Worm (Caenorhabditis elegans) whole organism, L1 larva: ENCODE measurements around the gene coq-8.

ENCODE experiments used
- C04F5.9 ChIP-seq: sonication (generic microtip); optimal IDR thresholded peaks from 2 replicates; lab custom pipeline; 2016; ENCODE audit warnings: missing genetic modification characterization, missing compliant biosample characterization
- C16A3.4 ChIP-seq: fragments of 150-350 bp; optimal IDR thresholded peaks from 2 replicates; lab custom pipeline; 2014; ENCODE audit warnings: missing biosample characterization, missing genetic modification characterization
- aha-1 ChIP-seq: fragments of 150-350 bp; optimal IDR thresholded peaks from 2 replicates; lab custom pipeline; 2014; ENCODE audit warnings: missing biosample characterization, missing genetic modification characterization
- alr-1 ChIP-seq: fragments of 200-800 bp; sonication (Bioruptor generic); optimal IDR thresholded peaks from 2 replicates; lab custom pipeline; 2018; ENCODE audit warnings: borderline replicate concordance, mild to moderate bottlenecking, missing genetic modification characterization, missing compliant biosample characterization
- ama-1 ChIP-seq: fragments of 150-350 bp; optimal IDR thresholded peaks from 2 replicates; lab custom pipeline; 2014
- blmp-1 ChIP-seq: fragments of 150-350 bp; optimal IDR thresholded peaks from 2 replicates; lab custom pipeline; 2014; ENCODE audit warnings: missing biosample characterization, missing genetic modification characterization
- ceh-63 ChIP-seq: fragments of 200-800 bp; sonication (Bioruptor generic); optimal IDR thresholded peaks from 2 replicates; lab custom pipeline; 2018; ENCODE audit warnings: mild to moderate bottlenecking, missing genetic modification characterization, missing compliant biosample characterization
- ceh-82 ChIP-seq, 3 experiments: fragments of 150-350 bp in 1 of 3; sonication (generic microtip) in 2 of 3; optimal IDR thresholded peaks; 2 replicates each; lab custom pipeline; 2014 to 2017; ENCODE audit warnings: missing biosample characterization in 3 of 3, missing genetic modification characterization in 3 of 3
- ceh-90 ChIP-seq: sonication (generic microtip); optimal IDR thresholded peaks from 2 replicates; lab custom pipeline; 2016; ENCODE audit warnings: missing genetic modification characterization, missing compliant biosample characterization
- ces-1 ChIP-seq: fragments of 150-350 bp; optimal IDR thresholded peaks from 2 replicates; lab custom pipeline; 2014; ENCODE audit warnings: missing biosample characterization, missing genetic modification reagents, missing genetic modification characterization
- dpl-1 ChIP-seq, 3 experiments: fragments of 150-350 bp in 2 of 3; sonication (generic microtip) in 1 of 3; optimal IDR thresholded peaks; 2 replicates each; lab custom pipeline; 2014 to 2017; ENCODE audit warnings: missing biosample characterization in 3 of 3, missing genetic modification characterization in 3 of 3, missing genetic modification reagents in 3 of 3
- dsc-1 ChIP-seq: sonication (generic microtip); optimal IDR thresholded peaks from 2 replicates; lab custom pipeline; 2016; ENCODE audit warnings: mild to moderate bottlenecking, missing genetic modification characterization, missing compliant biosample characterization
- efl-1 ChIP-seq, 4 experiments: fragments of 150-350 bp; optimal IDR thresholded peaks in 3 of 4; peaks in 1 of 4; 1 replicate in 1 of 4; 2 replicates in 3 of 4; lab custom pipeline; 2014; ENCODE audit warnings: missing biosample characterization in 2 of 4, missing genetic modification characterization in 2 of 4, missing genetic modification reagents in 2 of 4
- efl-3 ChIP-seq: fragments of 200-800 bp; sonication (Bioruptor generic); optimal IDR thresholded peaks from 2 replicates; lab custom pipeline; 2018; ENCODE audit warnings: mild to moderate bottlenecking, missing genetic modification characterization, missing compliant biosample characterization
- egl-13 ChIP-seq: sonication (generic microtip); optimal IDR thresholded peaks from 2 replicates; lab custom pipeline; 2016; ENCODE audit warnings: missing genotype, missing genetic modification reagents, missing genetic modification characterization, missing compliant biosample characterization
- ets-5 ChIP-seq: fragments of 200-800 bp; sonication (Bioruptor generic); IDR thresholded peaks from 2 replicates; pipeline ENCODE4 v1.3.6; 2022; ENCODE audit warnings: missing genetic modification characterization, missing compliant biosample characterization
- fkh-10 ChIP-seq: sonication (generic microtip); optimal IDR thresholded peaks from 2 replicates; lab custom pipeline; 2017; ENCODE audit warnings: missing biosample characterization, missing genetic modification reagents, missing genetic modification characterization
- fkh-4 ChIP-seq: sonication (generic microtip); optimal IDR thresholded peaks from 2 replicates; lab custom pipeline; 2016; ENCODE audit warnings: missing compliant biosample characterization, missing genetic modification characterization, borderline replicate concordance
- fkh-8 ChIP-seq: sonication (generic microtip); optimal IDR thresholded peaks from 2 replicates; lab custom pipeline; 2016; ENCODE audit warnings: mild to moderate bottlenecking, missing genetic modification characterization, missing compliant biosample characterization
- grh-1 ChIP-seq: fragments of 200-800 bp; sonication (Bioruptor generic); IDR thresholded peaks from 2 replicates; pipeline ENCODE4 v1.3.6; 2022; ENCODE audit warnings: missing genetic modification reagents, missing genetic modification characterization, missing compliant biosample characterization
- irx-1 ChIP-seq: sonication (generic microtip); optimal IDR thresholded peaks from 2 replicates; lab custom pipeline; 2016; ENCODE audit warnings: missing genetic modification characterization, missing compliant biosample characterization
- jun-1 ChIP-seq: fragments of 150-350 bp; optimal IDR thresholded peaks from 2 replicates; lab custom pipeline; 2014; ENCODE audit warnings: missing biosample characterization, missing genetic modification reagents, missing genetic modification characterization
- lin-14 ChIP-seq: fragments of 200-800 bp; sonication (Bioruptor generic); optimal IDR thresholded peaks from 2 replicates; lab custom pipeline; 2018; ENCODE audit warnings: mild to moderate bottlenecking, missing genetic modification characterization, moderate library complexity, missing compliant biosample characterization
- lin-39 ChIP-seq: fragments of 150-350 bp; optimal IDR thresholded peaks from 2 replicates; lab custom pipeline; 2014; ENCODE audit warnings: missing biosample characterization, missing genetic modification reagents, missing genetic modification characterization
- lir-3 ChIP-seq: sonication (generic microtip); optimal IDR thresholded peaks from 2 replicates; lab custom pipeline; 2016; ENCODE audit warnings: mild to moderate bottlenecking, missing genetic modification characterization, moderate library complexity, missing compliant biosample characterization; ENCODE audit not compliant: poor library complexity
- lsy-2 ChIP-seq, 2 experiments: fragments of 150-350 bp; optimal IDR thresholded peaks; 2 replicates each; lab custom pipeline; 2014; ENCODE audit warnings: missing biosample characterization in 2 of 2, missing genetic modification characterization in 2 of 2
- mdl-1 ChIP-seq, 2 experiments: fragments of 150-350 bp; optimal IDR thresholded peaks; 2 replicates each; lab custom pipeline; 2014 to 2017; ENCODE audit warnings: missing biosample characterization in 2 of 2, missing genetic modification characterization in 2 of 2, inconsistent platforms in 1 of 2
- mef-2 ChIP-seq: fragments of 150-350 bp; optimal IDR thresholded peaks from 2 replicates; lab custom pipeline; 2014; ENCODE audit warnings: missing biosample characterization, missing genetic modification characterization
- mep-1 ChIP-seq: fragments of 150-350 bp; optimal IDR thresholded peaks from 2 replicates; lab custom pipeline; 2014; ENCODE audit warnings: missing biosample characterization, missing genetic modification characterization
- nhr-20 ChIP-seq: sonication (generic microtip); optimal IDR thresholded peaks from 2 replicates; lab custom pipeline; 2016; ENCODE audit warnings: mild to moderate bottlenecking, missing genetic modification characterization, missing compliant biosample characterization
- nhr-237 ChIP-seq: fragments of 150-350 bp; optimal IDR thresholded peaks from 2 replicates; lab custom pipeline; 2014; ENCODE audit warnings: missing biosample characterization, missing genetic modification characterization
- nhr-28 ChIP-seq: fragments of 150-350 bp; optimal IDR thresholded peaks from 2 replicates; lab custom pipeline; 2014; ENCODE audit warnings: missing biosample characterization, missing genetic modification characterization
- nhr-47 ChIP-seq: sonication (generic microtip); optimal IDR thresholded peaks from 2 replicates; lab custom pipeline; 2016; ENCODE audit warnings: mild to moderate bottlenecking, missing genetic modification characterization, moderate library complexity, missing compliant biosample characterization
- nhr-76 ChIP-seq: sonication (generic microtip); optimal IDR thresholded peaks from 2 replicates; lab custom pipeline; 2017; ENCODE audit warnings: missing biosample characterization, missing genetic modification characterization
- nhr-77 ChIP-seq: fragments of 150-350 bp; optimal IDR thresholded peaks from 2 replicates; lab custom pipeline; 2014; ENCODE audit warnings: missing biosample characterization, missing genetic modification characterization
- nhr-84 ChIP-seq: sonication (generic microtip); optimal IDR thresholded peaks from 2 replicates; lab custom pipeline; 2017; ENCODE audit warnings: missing biosample characterization, missing genetic modification characterization
- nhr-85 ChIP-seq: sonication (generic microtip); peaks from one replicate; lab custom pipeline; 2016; ENCODE audit warnings: missing genetic modification characterization, inconsistent platforms, missing compliant biosample characterization
- pag-3 ChIP-seq: sonication (generic microtip); optimal IDR thresholded peaks from 2 replicates; lab custom pipeline; 2017; ENCODE audit warnings: missing genetic modification characterization, mild to moderate bottlenecking, missing compliant biosample characterization, antibody characterized with exemption, borderline replicate concordance; ENCODE audit not compliant: insufficient read depth
- pax-3 ChIP-seq: fragments of 200-800 bp; sonication (Bioruptor generic); optimal IDR thresholded peaks from 2 replicates; lab custom pipeline; 2018; ENCODE audit warnings: mild to moderate bottlenecking, missing genetic modification characterization, moderate library complexity, missing compliant biosample characterization
- pqm-1 ChIP-seq: sonication (generic microtip); optimal IDR thresholded peaks from 3 replicates; lab custom pipeline; 2017; ENCODE audit warnings: missing biosample characterization, missing genetic modification characterization
- snu-23 ChIP-seq: sonication (generic microtip); optimal IDR thresholded peaks from 2 replicates; lab custom pipeline; 2016; ENCODE audit warnings: missing genetic modification characterization, missing compliant biosample characterization
- sup-37 ChIP-seq: fragments of 200-800 bp; sonication (Bioruptor generic); optimal IDR thresholded peaks from 2 replicates; lab custom pipeline; 2018; ENCODE audit warnings: mild to moderate bottlenecking, missing genetic modification characterization, missing compliant biosample characterization
- vab-15 ChIP-seq: sonication (generic microtip); optimal IDR thresholded peaks from 2 replicates; lab custom pipeline; 2017; ENCODE audit warnings: missing genotype, mild to moderate bottlenecking, missing genetic modification characterization, missing compliant biosample characterization
- xbp-1 ChIP-seq: sonication (generic microtip); optimal IDR thresholded peaks from 2 replicates; lab custom pipeline; 2016; ENCODE audit warnings: missing genetic modification characterization, missing compliant biosample characterization
- zag-1 ChIP-seq: fragments of 150-350 bp; optimal IDR thresholded peaks from 2 replicates; lab custom pipeline; 2014; ENCODE audit warnings: missing biosample characterization, missing genetic modification characterization
- ztf-11 ChIP-seq, 2 experiments: sonication (generic microtip); optimal IDR thresholded peaks; 2 replicates each; lab custom pipeline; 2016 to 2017; ENCODE audit warnings: missing genetic modification characterization in 2 of 2, missing biosample characterization in 1 of 2, missing compliant biosample characterization in 1 of 2
- ztf-4 ChIP-seq: fragments of 150-350 bp; optimal IDR thresholded peaks from 2 replicates; lab custom pipeline; 2014; ENCODE audit warnings: missing biosample characterization, missing genetic modification characterization

Gene coq-8

DNA sequence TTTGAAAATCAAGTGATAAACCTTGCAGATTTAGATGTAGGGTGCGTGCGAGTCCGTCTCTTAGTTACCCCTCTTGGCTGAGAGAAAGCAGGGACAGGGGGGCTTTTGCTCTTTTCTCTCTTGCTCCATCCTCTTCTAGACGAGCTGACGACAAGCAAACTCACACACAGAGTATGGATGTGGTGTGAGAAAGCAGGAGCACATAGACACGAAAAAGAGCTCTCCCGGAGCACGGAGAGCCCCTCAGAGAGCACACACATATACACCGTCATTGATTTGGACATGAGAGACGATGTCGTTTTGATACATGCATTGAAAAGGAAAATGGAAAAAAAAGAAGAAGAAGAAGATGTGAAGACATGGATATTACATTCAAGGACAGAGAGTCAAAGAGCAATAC is 12.4 kb downstream of the coq-8 start (continued):
- TF ChIP-seq alr-1 (tag; lab: Kevin White, UChicago) (no peak), jun-1 (no peak), efl-1 (optimal IDR thresholded peaks at IDR 0.05; lab: Kevin White, UChicago) (peak; percentile 2 to 34), efl-1 (GFP tag; optimal IDR thresholded peaks at IDR 0.05 in 1 of 2; lab: Kevin White, UChicago) (peak in 1 of 2 experiments; percentile 62), grh-1 (GFP tag; lab: Robert Waterston, UW) (no peak), vab-15 (tag; lab: Kevin White, UChicago) (no peak), nhr-77 (tag; lab: Kevin White, UChicago) (no peak), C16A3.4 (tag; lab: Kevin White, UChicago) (no peak), nhr-85 (tag; lab: Kevin White, UChicago) (no peak), ama-1 (no peak), lin-14 (GFP tag; lab: Kevin White, UChicago) (peak; percentile 61), nhr-84 (tag; lab: Kevin White, UChicago) (no peak), blmp-1 (tag; lab: Kevin White, UChicago) (no peak), aha-1 (no peak), pqm-1 (no peak), ceh-82 (tag; optimal IDR thresholded peaks at IDR 0.05; lab: Kevin White, UChicago) (peak in 2 of 3 experiments; percentile 3 to 6), nhr-28 (tag; lab: Kevin White, UChicago) (no peak), zag-1 (tag; lab: Kevin White, UChicago) (no peak), ztf-11 (tag; optimal IDR thresholded peaks at IDR 0.05; lab: Kevin White, UChicago) (no peak), lsy-2 (tag; optimal IDR thresholded peaks at IDR 0.05; lab: Kevin White, UChicago) (peak in 1 of 2 experiments; percentile 7), fkh-4 (no peak), ets-5 (GFP tag; lab: Robert Waterston, UW) (no peak), ces-1 (GFP tag; lab: Kevin White, UChicago) (no peak), efl-3 (GFP tag; lab: Kevin White, UChicago) (no peak), pag-3 (tag; lab: Kevin White, UChicago) (no peak), dsc-1 (tag; lab: Kevin White, UChicago) (peak; percentile 56), lin-39 (tag; lab: Kevin White, UChicago) (no peak), C04F5.9 (tag; lab: Kevin White, UChicago) (no peak), ceh-90 (tag; lab: Kevin White, UChicago) (no peak), snu-23 (GFP tag; lab: Kevin White, UChicago) (no peak), mep-1 (peak; percentile 38), irx-1 (tag; lab: Kevin White, UChicago) (no peak), xbp-1 (tag; lab: Kevin White, UChicago) (no peak), fkh-8 (tag; lab: Kevin White, UChicago) (peak; percentile 77), lir-3 (no peak), mdl-1 (tag; optimal IDR thresholded peaks at IDR 0.05; lab: Kevin White, UChicago) (no peak), pax-3 (tag; lab: Kevin White, UChicago) (no peak), mef-2 (tag; lab: Kevin White, UChicago) (no peak), nhr-47 (peak; percentile 3), sup-37 (GFP tag; lab: Kevin White, UChicago) (no peak), fkh-10 (GFP tag; lab: Kevin White, UChicago) (peak; percentile 42), ceh-63 (GFP tag; lab: Kevin White, UChicago) (no peak), nhr-237 (tag; lab: Kevin White, UChicago) (no peak), egl-13 (tag; lab: Kevin White, UChicago) (peak; percentile 47), nhr-20 (tag; lab: Kevin White, UChicago) (no peak), dpl-1 (GFP tag; optimal IDR thresholded peaks at IDR 0.05; lab: Kevin White, UChicago) (peak in 1 of 3 experiments; percentile 40), nhr-76 (tag; lab: Kevin White, UChicago) (no peak), ztf-4 (tag; lab: Kevin White, UChicago) (no peak)
